Worm (Caenorhabditis elegans) whole organism, L1 larva: ENCODE measurements around the gene F22H10.1.

Experiments used
- C04F5.9 ChIP-seq: sonication (generic microtip); optimal IDR thresholded peaks from 2 replicates; lab custom pipeline; 2016; ENCODE audit warnings: missing genetic modification characterization, missing compliant biosample characterization
- C16A3.4 ChIP-seq: fragments of 150-350 bp; optimal IDR thresholded peaks from 2 replicates; lab custom pipeline; 2014; ENCODE audit warnings: missing biosample characterization, missing genetic modification characterization
- C34B4.2 ChIP-seq: sonication (generic microtip); optimal IDR thresholded peaks from 2 replicates; lab custom pipeline; 2017; ENCODE audit warnings: mild to moderate bottlenecking, missing genetic modification characterization, missing compliant biosample characterization
- Y116A8C.19 ChIP-seq: sonication (generic microtip); optimal IDR thresholded peaks from 2 replicates; lab custom pipeline; 2016; ENCODE audit warnings: missing compliant biosample characterization, missing genetic modification characterization, borderline replicate concordance
- alr-1 ChIP-seq: fragments of 200-800 bp; sonication (Bioruptor generic); optimal IDR thresholded peaks from 2 replicates; lab custom pipeline; 2018; ENCODE audit warnings: borderline replicate concordance, mild to moderate bottlenecking, missing genetic modification characterization, missing compliant biosample characterization
- ceh-90 ChIP-seq: sonication (generic microtip); optimal IDR thresholded peaks from 2 replicates; lab custom pipeline; 2016; ENCODE audit warnings: missing genetic modification characterization, missing compliant biosample characterization
- ces-1 ChIP-seq: fragments of 150-350 bp; optimal IDR thresholded peaks from 2 replicates; lab custom pipeline; 2014; ENCODE audit warnings: missing biosample characterization, missing genetic modification reagents, missing genetic modification characterization
- dpl-1 ChIP-seq, 3 experiments: fragments of 150-350 bp in 2 of 3; sonication (generic microtip) in 1 of 3; optimal IDR thresholded peaks; 2 replicates each; lab custom pipeline; 2014 to 2017; ENCODE audit warnings: missing biosample characterization in 3 of 3, missing genetic modification characterization in 3 of 3, missing genetic modification reagents in 3 of 3
- dsc-1 ChIP-seq: sonication (generic microtip); optimal IDR thresholded peaks from 2 replicates; lab custom pipeline; 2016; ENCODE audit warnings: mild to moderate bottlenecking, missing genetic modification characterization, missing compliant biosample characterization
- efl-1 ChIP-seq, 4 experiments: fragments of 150-350 bp; optimal IDR thresholded peaks in 3 of 4; peaks in 1 of 4; 1 replicate in 1 of 4; 2 replicates in 3 of 4; lab custom pipeline; 2014; ENCODE audit warnings: missing biosample characterization in 2 of 4, missing genetic modification characterization in 2 of 4, missing genetic modification reagents in 2 of 4
- elt-2 ChIP-seq: sonication (generic microtip); optimal IDR thresholded peaks from 2 replicates; lab custom pipeline; 2016; ENCODE audit warnings: missing genetic modification characterization, mild to moderate bottlenecking, inconsistent platforms, missing compliant biosample characterization, missing genetic modification reagents
- elt-3 ChIP-seq, 6 experiments: fragments of 150-350 bp in 1 of 6; sonication (generic microtip); optimal IDR thresholded peaks; 2 replicates each; lab custom pipeline; 2017 to 2018; ENCODE audit warnings: missing biosample characterization in 6 of 6, missing genetic modification characterization in 6 of 6, inconsistent platforms in 1 of 6
- fkh-10 ChIP-seq: sonication (generic microtip); optimal IDR thresholded peaks from 2 replicates; lab custom pipeline; 2017; ENCODE audit warnings: missing biosample characterization, missing genetic modification reagents, missing genetic modification characterization
- fkh-4 ChIP-seq: sonication (generic microtip); optimal IDR thresholded peaks from 2 replicates; lab custom pipeline; 2016; ENCODE audit warnings: missing compliant biosample characterization, missing genetic modification characterization, borderline replicate concordance
- grh-1 ChIP-seq: fragments of 200-800 bp; sonication (Bioruptor generic); IDR thresholded peaks from 2 replicates; pipeline ENCODE4 v1.3.6; 2022; ENCODE audit warnings: missing genetic modification reagents, missing genetic modification characterization, missing compliant biosample characterization
- hlh-17 ChIP-seq: fragments of 200-800 bp; sonication (Bioruptor generic); optimal IDR thresholded peaks from 2 replicates; lab custom pipeline; 2018; ENCODE audit warnings: missing genetic modification characterization, mild to moderate bottlenecking, missing compliant biosample characterization, moderate library complexity, borderline replicate concordance
- irx-1 ChIP-seq: sonication (generic microtip); optimal IDR thresholded peaks from 2 replicates; lab custom pipeline; 2016; ENCODE audit warnings: missing genetic modification characterization, missing compliant biosample characterization
- isw-1 ChIP-seq: fragments of 200-800 bp; sonication (Bioruptor generic); IDR thresholded peaks from 2 replicates; pipeline ENCODE4 v1.3.6; 2022; ENCODE audit warnings: missing genetic modification characterization, missing compliant biosample characterization
- jun-1 ChIP-seq: fragments of 150-350 bp; optimal IDR thresholded peaks from 2 replicates; lab custom pipeline; 2014; ENCODE audit warnings: missing biosample characterization, missing genetic modification reagents, missing genetic modification characterization
- lin-14 ChIP-seq: fragments of 200-800 bp; sonication (Bioruptor generic); optimal IDR thresholded peaks from 2 replicates; lab custom pipeline; 2018; ENCODE audit warnings: mild to moderate bottlenecking, missing genetic modification characterization, moderate library complexity, missing compliant biosample characterization
- lin-39 ChIP-seq: fragments of 150-350 bp; optimal IDR thresholded peaks from 2 replicates; lab custom pipeline; 2014; ENCODE audit warnings: missing biosample characterization, missing genetic modification reagents, missing genetic modification characterization
- lir-3 ChIP-seq: sonication (generic microtip); optimal IDR thresholded peaks from 2 replicates; lab custom pipeline; 2016; ENCODE audit warnings: mild to moderate bottlenecking, missing genetic modification characterization, moderate library complexity, missing compliant biosample characterization; ENCODE audit not compliant: poor library complexity
- lsy-2 ChIP-seq, 2 experiments: fragments of 150-350 bp; optimal IDR thresholded peaks; 2 replicates each; lab custom pipeline; 2014; ENCODE audit warnings: missing biosample characterization in 2 of 2, missing genetic modification characterization in 2 of 2
- mdl-1 ChIP-seq, 2 experiments: fragments of 150-350 bp; optimal IDR thresholded peaks; 2 replicates each; lab custom pipeline; 2014 to 2017; ENCODE audit warnings: missing biosample characterization in 2 of 2, missing genetic modification characterization in 2 of 2, inconsistent platforms in 1 of 2
- mef-2 ChIP-seq: fragments of 150-350 bp; optimal IDR thresholded peaks from 2 replicates; lab custom pipeline; 2014; ENCODE audit warnings: missing biosample characterization, missing genetic modification characterization
- mep-1 ChIP-seq: fragments of 150-350 bp; optimal IDR thresholded peaks from 2 replicates; lab custom pipeline; 2014; ENCODE audit warnings: missing biosample characterization, missing genetic modification characterization
- nhr-12 ChIP-seq: sonication (generic microtip); optimal IDR thresholded peaks from 2 replicates; lab custom pipeline; 2017; ENCODE audit warnings: missing biosample characterization, missing genetic modification characterization
- nhr-19 ChIP-seq: fragments of 200-800 bp; sonication (Bioruptor generic); conservative IDR thresholded peaks from 2 replicates; pipeline ENCODE4 v1.3.6; 2022; ENCODE audit warnings: missing genetic modification characterization, missing compliant biosample characterization
- nhr-20 ChIP-seq: sonication (generic microtip); optimal IDR thresholded peaks from 2 replicates; lab custom pipeline; 2016; ENCODE audit warnings: mild to moderate bottlenecking, missing genetic modification characterization, missing compliant biosample characterization
- nhr-47 ChIP-seq: sonication (generic microtip); optimal IDR thresholded peaks from 2 replicates; lab custom pipeline; 2016; ENCODE audit warnings: mild to moderate bottlenecking, missing genetic modification characterization, moderate library complexity, missing compliant biosample characterization
- nhr-71 ChIP-seq: sonication (generic microtip); optimal IDR thresholded peaks from 2 replicates; lab custom pipeline; 2016; ENCODE audit warnings: mild to moderate bottlenecking, missing genetic modification characterization, moderate library complexity, missing compliant biosample characterization
- nhr-85 ChIP-seq: sonication (generic microtip); peaks from one replicate; lab custom pipeline; 2016; ENCODE audit warnings: missing genetic modification characterization, inconsistent platforms, missing compliant biosample characterization
- nhr-90 ChIP-seq: sonication (generic microtip); optimal IDR thresholded peaks from 2 replicates; lab custom pipeline; 2016; ENCODE audit warnings: mild to moderate bottlenecking, missing genetic modification characterization, missing compliant biosample characterization; ENCODE audit not compliant: poor library complexity
- rnt-1 ChIP-seq: sonication (generic microtip); optimal IDR thresholded peaks from 2 replicates; lab custom pipeline; 2016; ENCODE audit warnings: mild to moderate bottlenecking, missing genetic modification characterization, moderate library complexity, missing compliant biosample characterization
- snu-23 ChIP-seq: sonication (generic microtip); optimal IDR thresholded peaks from 2 replicates; lab custom pipeline; 2016; ENCODE audit warnings: missing genetic modification characterization, missing compliant biosample characterization
- sptf-1 ChIP-seq: fragments of 150-350 bp; optimal IDR thresholded peaks from 2 replicates; lab custom pipeline; 2014; ENCODE audit warnings: missing biosample characterization, missing genetic modification characterization
- sup-37 ChIP-seq: fragments of 200-800 bp; sonication (Bioruptor generic); optimal IDR thresholded peaks from 2 replicates; lab custom pipeline; 2018; ENCODE audit warnings: mild to moderate bottlenecking, missing genetic modification characterization, missing compliant biosample characterization
- unc-130 ChIP-seq: fragments of 150-350 bp; optimal IDR thresholded peaks from 2 replicates; lab custom pipeline; 2017; ENCODE audit warnings: missing biosample characterization, missing genetic modification characterization, inconsistent platforms
- unc-30 ChIP-seq: sonication (generic microtip); optimal IDR thresholded peaks from 2 replicates; lab custom pipeline; 2017; ENCODE audit warnings: missing biosample characterization, missing genetic modification characterization
- unc-62 ChIP-seq: fragments of 150-350 bp; optimal IDR thresholded peaks from 2 replicates; lab custom pipeline; 2014; ENCODE audit warnings: missing biosample characterization, missing genetic modification reagents, missing genetic modification characterization
- vab-15 ChIP-seq: sonication (generic microtip); optimal IDR thresholded peaks from 2 replicates; lab custom pipeline; 2017; ENCODE audit warnings: missing genotype, mild to moderate bottlenecking, missing genetic modification characterization, missing compliant biosample characterization
- xbp-1 ChIP-seq: sonication (generic microtip); optimal IDR thresholded peaks from 2 replicates; lab custom pipeline; 2016; ENCODE audit warnings: missing genetic modification characterization, missing compliant biosample characterization
- zag-1 ChIP-seq: fragments of 150-350 bp; optimal IDR thresholded peaks from 2 replicates; lab custom pipeline; 2014; ENCODE audit warnings: missing biosample characterization, missing genetic modification characterization
- ztf-11 ChIP-seq, 2 experiments: sonication (generic microtip); optimal IDR thresholded peaks; 2 replicates each; lab custom pipeline; 2016 to 2017; ENCODE audit warnings: missing genetic modification characterization in 2 of 2, missing biosample characterization in 1 of 2, missing compliant biosample characterization in 1 of 2
- ztf-4 ChIP-seq: fragments of 150-350 bp; optimal IDR thresholded peaks from 2 replicates; lab custom pipeline; 2014; ENCODE audit warnings: missing biosample characterization, missing genetic modification characterization

The F22H10.1 gene

DNA sequence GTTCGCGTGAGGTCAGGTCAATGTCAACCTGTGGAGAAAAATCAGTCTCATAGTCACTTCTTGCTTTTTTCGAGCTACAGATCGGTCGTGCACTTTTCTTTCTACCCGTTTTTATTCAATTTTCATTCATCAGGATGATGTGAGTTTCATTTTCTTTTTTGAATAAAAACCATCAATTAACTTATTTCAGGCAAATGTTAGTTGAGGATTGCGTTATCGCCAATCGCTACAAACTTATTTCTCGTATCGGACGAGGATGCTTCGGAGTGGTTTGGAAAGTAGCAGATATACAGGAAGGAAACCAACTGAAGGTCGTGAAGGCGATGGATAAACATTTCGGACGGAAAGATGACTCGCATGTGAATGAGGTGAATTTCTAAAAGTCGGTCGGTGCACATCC, at the start of gene F22H10.1:
TSS of gene F22H10.1 (plus strand) at position 211 of the 400 bp plus-strand sequence.
- TF ChIP-seq ztf-11 (tag; optimal IDR thresholded peaks at IDR 0.05; lab: Kevin White, UChicago) = no peak
- TF ChIP-seq unc-30 = no peak
- no peak for TF ChIP-seq mdl-1 (tag; optimal IDR thresholded peaks at IDR 0.05; lab: Kevin White, UChicago)
- no peak for TF ChIP-seq vab-15
- no peak for TF ChIP-seq C16A3.4
- TF ChIP-seq rnt-1 (tag; lab: Kevin White, UChicago) = no peak
- TF ChIP-seq unc-62 = no peak
- no peak for TF ChIP-seq ztf-4 (tag; lab: Kevin White, UChicago)

DNA sequence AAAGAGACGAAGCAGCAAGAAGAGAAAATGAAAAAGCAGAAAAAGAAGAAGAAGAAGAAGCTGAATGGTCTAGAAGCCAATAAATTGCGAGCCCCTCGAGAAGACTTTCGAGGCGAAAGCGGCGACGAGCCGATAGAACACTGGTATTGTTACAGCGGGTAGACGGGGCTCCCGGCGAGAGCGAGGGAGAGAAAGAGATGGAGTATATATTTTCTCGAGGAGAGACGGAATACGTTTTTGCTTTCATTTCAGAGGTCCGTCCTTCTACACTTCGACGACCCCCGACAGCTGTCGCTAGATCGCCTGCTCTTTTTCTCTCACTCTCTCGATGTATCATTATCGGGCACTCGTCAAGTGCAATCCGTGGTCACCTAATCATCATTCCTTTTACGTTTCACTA, 47.0 kb upstream of the F22H10.1 start:
- TF ChIP-seq lin-39 (no peak), nhr-85 (tag; lab: Kevin White, UChicago) (no peak), grh-1 (GFP tag; lab: Robert Waterston, UW) (no peak), ztf-4 (tag; lab: Kevin White, UChicago) (no peak), ces-1 (no peak), ceh-90 (tag; lab: Kevin White, UChicago) (no peak), elt-2 (tag; lab: Kevin White, UChicago) (no peak), C34B4.2 (tag; lab: Kevin White, UChicago) (no peak), sup-37 (GFP tag; lab: Kevin White, UChicago) (no peak), hlh-17 (GFP tag; lab: Kevin White, UChicago) (no peak), dsc-1 (tag; lab: Kevin White, UChicago) (peak; percentile 27), ztf-11 (tag; optimal IDR thresholded peaks at IDR 0.05; lab: Kevin White, UChicago) (no peak), mep-1 (tag; lab: Kevin White, UChicago) (no peak), unc-130 (peak; percentile 30), elt-3 (tag; optimal IDR thresholded peaks at IDR 0.05; lab: Kevin White, UChicago) (no peak), dpl-1 (GFP tag; optimal IDR thresholded peaks at IDR 0.05; lab: Kevin White, UChicago) (no peak), nhr-19 (GFP tag; lab: Robert Waterston, UW) (0 out of 2 replicates have a peak, but pooled peaks have one; percentile 24), jun-1 (no peak), nhr-47 (no peak), lin-14 (GFP tag; lab: Kevin White, UChicago) (peak; percentile 72), fkh-4 (tag; lab: Kevin White, UChicago) (no peak), zag-1 (tag; lab: Kevin White, UChicago) (no peak), alr-1 (tag; lab: Kevin White, UChicago) (no peak), lsy-2 (tag; optimal IDR thresholded peaks at IDR 0.05; lab: Kevin White, UChicago) (peak in 1 of 2 experiments; percentile 18), nhr-71 (peak; percentile 58), nhr-12 (tag; lab: Kevin White, UChicago) (no peak), snu-23 (GFP tag; lab: Kevin White, UChicago) (peak; percentile 34), sptf-1 (tag; lab: Kevin White, UChicago) (no peak), mdl-1 (tag; optimal IDR thresholded peaks at IDR 0.05; lab: Kevin White, UChicago) (peak in 1 of 2 experiments; percentile 14), rnt-1 (tag; lab: Kevin White, UChicago) (peak; percentile 59), nhr-20 (tag; lab: Kevin White, UChicago) (no peak), vab-15 (no peak), isw-1 (no peak), irx-1 (tag; lab: Kevin White, UChicago) (no peak), efl-1 (optimal IDR thresholded peaks at IDR 0.05; lab: Kevin White, UChicago) (no peak), efl-1 (GFP tag; optimal IDR thresholded peaks at IDR 0.05 in 1 of 2; lab: Kevin White, UChicago) (no peak), fkh-10 (no peak), xbp-1 (tag; lab: Kevin White, UChicago) (no peak), C04F5.9 (no peak), Y116A8C.19 (no peak), nhr-90 (no peak), mef-2 (no peak), lir-3 (no peak)
